Worm (Caenorhabditis elegans) whole organism, L4/young adult: ENCODE measurements around the gene nceh-1.

Experiments
- W03F9.2 ChIP-seq: fragments of 150-350 bp; optimal IDR thresholded peaks from 2 replicates; lab custom pipeline; 2014; ENCODE audit warnings: missing biosample characterization, missing genetic modification characterization
- him-1 ChIP-seq: sonication (generic microtip); optimal IDR thresholded peaks from 2 replicates; lab custom pipeline; 2016; ENCODE audit warnings: missing genotype, missing genetic modification reagents, missing genetic modification characterization, missing compliant biosample characterization

DNA sequence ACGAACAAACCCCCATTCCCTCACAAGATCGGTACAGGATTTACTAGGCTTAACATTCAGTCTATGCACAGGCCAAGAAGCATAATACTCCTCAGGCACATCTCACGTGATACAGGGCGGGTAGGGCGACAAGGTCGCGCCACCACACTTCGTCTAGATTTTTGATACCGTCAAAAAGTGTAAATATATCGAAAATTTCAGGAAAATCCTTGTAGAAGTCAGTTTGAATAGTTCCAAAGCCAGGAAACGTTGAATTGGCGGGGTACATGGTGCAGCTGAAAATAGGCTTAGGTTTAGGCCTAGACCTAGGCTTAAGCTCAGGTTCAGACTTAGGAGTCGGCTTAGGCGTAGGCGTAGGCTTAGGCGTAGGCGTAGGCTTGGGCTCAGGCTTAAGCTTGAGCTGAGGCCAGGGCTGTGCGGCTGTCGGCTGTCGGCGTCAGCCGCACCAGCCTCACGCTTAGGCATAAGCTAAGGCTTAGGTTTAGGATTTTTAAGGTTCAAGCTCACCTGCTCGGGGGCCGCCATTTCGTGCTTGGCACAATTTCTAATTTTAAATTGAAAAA, 53.2 kb downstream of the nceh-1 start:
- no peak for TF ChIP-seq him-1 (tag; lab: Kevin White, UChicago)
- no peak for TF ChIP-seq W03F9.2 (tag; lab: Kevin White, UChicago)
